Fruit fly (Drosophila melanogaster): Measurements from ENCODE around the gene Ocho.

The Ocho gene

DNA sequence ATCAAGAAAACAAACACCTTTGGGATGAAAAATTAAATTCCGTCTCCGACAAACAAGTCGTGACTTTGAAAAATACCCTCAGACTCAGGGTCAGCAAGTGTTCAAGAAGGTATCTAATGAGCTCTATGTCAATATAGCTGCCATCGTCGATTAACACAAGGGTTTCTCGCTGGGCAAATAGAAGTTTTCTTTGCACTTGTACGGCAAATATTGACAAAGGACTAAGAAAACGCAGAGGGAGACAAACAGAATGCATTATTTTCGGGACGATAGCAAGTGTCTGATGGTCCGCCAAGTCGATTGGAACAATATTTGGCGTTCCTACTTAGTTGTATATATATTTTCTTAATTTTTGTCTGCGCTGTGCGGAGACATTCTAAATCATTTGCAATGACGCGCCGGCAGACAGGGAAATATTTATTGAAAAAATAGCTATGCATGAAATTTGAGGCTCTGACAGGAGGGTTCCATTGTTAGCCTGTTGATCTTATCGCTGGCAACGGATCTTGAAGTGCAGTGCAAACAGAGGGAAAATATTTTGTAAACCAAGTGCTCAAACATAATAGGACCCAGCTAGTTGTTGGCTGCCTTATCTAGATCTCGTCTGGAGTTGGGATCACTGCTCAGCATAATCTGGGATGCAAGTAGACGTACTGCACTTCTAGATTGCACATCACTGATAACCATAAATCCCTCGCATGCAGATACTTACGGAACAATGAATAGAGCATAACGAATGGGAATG is 18.2 kb upstream of the Ocho start (continued):
- peak; percentile 53 for TF ChIP-seq CG8290 (GFP tag; optimal IDR thresholded peaks at IDR 0.05)
- peak in 1 of 2 experiments; percentile 80 for TF ChIP-seq CG8290 (tag; optimal IDR thresholded peaks at IDR 0.05)
- peak; percentile 24 for TF ChIP-seq unpg (GFP tag; optimal IDR thresholded peaks at IDR 0.05)
- TF ChIP-seq jing (GFP tag; optimal IDR thresholded peaks at IDR 0.05) = no peak
- peak; percentile 38 for TF ChIP-seq CG7556 (GFP tag; optimal IDR thresholded peaks at IDR 0.05)
- peak; percentile 50 for TF ChIP-seq CG6254 (GFP tag; optimal IDR thresholded peaks at IDR 0.05)
- peak; percentile 39 for TF ChIP-seq Lhr (GFP tag; optimal IDR thresholded peaks at IDR 0.05)
- peak; percentile 42; the same call in 2 of the 3 replicates for TF ChIP-seq CG17361 (GFP tag; IDR thresholded peaks at IDR 0.05)
- peak; percentile 27 for TF ChIP-seq Asciz (GFP tag; optimal IDR thresholded peaks at IDR 0.05)
- peak; percentile 65 for TF ChIP-seq pros (GFP tag; optimal IDR thresholded peaks at IDR 0.05)
- TF ChIP-seq CG14710 (tag; optimal IDR thresholded peaks at IDR 0.05) = peak; percentile 72
- TF ChIP-seq CG1233 (GFP tag; optimal IDR thresholded peaks at IDR 0.05) = peak; percentile 79
- TF ChIP-seq CG7271 (tag; optimal IDR thresholded peaks at IDR 0.05) = peak; percentile 92
- TF ChIP-seq Mes4 (GFP tag; optimal IDR thresholded peaks at IDR 0.05) = peak; percentile 6
- TF ChIP-seq CoRest (tag; optimal IDR thresholded peaks at IDR 0.05) = peak; percentile 13
- peak; percentile 39; the same call in 1 of the 2 replicates for TF ChIP-seq onecut (GFP tag; IDR thresholded peaks at IDR 0.05)
- peak; percentile 52 for TF ChIP-seq kni (GFP tag; optimal IDR thresholded peaks at IDR 0.05)
- peak; percentile 46 for TF ChIP-seq gem (tag; optimal IDR thresholded peaks at IDR 0.05)
- TF ChIP-seq CG31441 (GFP tag; IDR thresholded peaks at IDR 0.05) = peak; percentile 52
- peak; percentile 32 for TF ChIP-seq wek (GFP tag; optimal IDR thresholded peaks at IDR 0.05)
- TF ChIP-seq CG10462 (GFP tag; optimal IDR thresholded peaks at IDR 0.05) = peak; percentile 58
- TF ChIP-seq NC2α (GFP tag; optimal IDR thresholded peaks at IDR 0.05) = peak; percentile 14
- TF ChIP-seq CG9876 (GFP tag; optimal IDR thresholded peaks at IDR 0.05) = no peak
- peak; percentile 90 for TF ChIP-seq CG9727 (GFP tag; optimal IDR thresholded peaks at IDR 0.05)
- peak; percentile 7 for TF ChIP-seq CG12942 (GFP tag; optimal IDR thresholded peaks at IDR 0.05)
- peak; percentile 37 for TF ChIP-seq odd (GFP tag; optimal IDR thresholded peaks at IDR 0.05)
- peak; percentile 65 for TF ChIP-seq D (optimal IDR thresholded peaks at IDR 0.05)
- TF ChIP-seq D (GFP tag; optimal IDR thresholded peaks at IDR 0.05) = peak; percentile 47
- no peak for TF ChIP-seq sr (GFP tag; IDR thresholded peaks at IDR 0.05)
- TF ChIP-seq Trl (optimal IDR thresholded peaks at IDR 0.05) = no peak
- peak; percentile 6 for TF ChIP-seq Trl (GFP tag; optimal IDR thresholded peaks at IDR 0.05)
- TF ChIP-seq cas (GFP tag; IDR thresholded peaks at IDR 0.05) = no peak
- peak; percentile 39 for TF ChIP-seq CG1602 (GFP tag; optimal IDR thresholded peaks at IDR 0.05)
- peak; percentile 54 for TF ChIP-seq psq (GFP tag; optimal IDR thresholded peaks at IDR 0.05)
- TF ChIP-seq lola (GFP tag; optimal IDR thresholded peaks at IDR 0.05) = peak in 1 of 3 experiments; percentile 81
- TF ChIP-seq eyg (GFP tag; optimal IDR thresholded peaks at IDR 0.05) = no peak
- TF ChIP-seq CG3995 (GFP tag; optimal IDR thresholded peaks at IDR 0.05) = no peak
- peak in 1 of 2 experiments; percentile 20 for TF ChIP-seq dpn (GFP tag; optimal IDR thresholded peaks at IDR 0.05)
- TF ChIP-seq CG2712 (tag; optimal IDR thresholded peaks at IDR 0.05) = peak; percentile 61
- TF ChIP-seq nerfin-1 (tag; optimal IDR thresholded peaks at IDR 0.05) = no peak
- no peak for TF ChIP-seq Jarid2 (GFP tag; optimal IDR thresholded peaks at IDR 0.05)
- no peak for TF ChIP-seq CG17912 (GFP tag; optimal IDR thresholded peaks at IDR 0.05)
- TF ChIP-seq crp (GFP tag; optimal IDR thresholded peaks at IDR 0.05) = no peak
- peak; percentile 20 for TF ChIP-seq CG12219 (GFP tag; optimal IDR thresholded peaks at IDR 0.05)
- TF ChIP-seq CHES-1-like (GFP tag; optimal IDR thresholded peaks at IDR 0.05) = peak; percentile 18
- TF ChIP-seq CG4730 (GFP tag; IDR thresholded peaks at IDR 0.05) = no peak
- TF ChIP-seq seq (GFP tag; IDR thresholded peaks at IDR 0.05) = no peak
- TF ChIP-seq gsb-n (tag; optimal IDR thresholded peaks at IDR 0.05) = peak; percentile 36
- TF ChIP-seq Elba2 (GFP tag; optimal IDR thresholded peaks at IDR 0.05) = peak; percentile 8
- TF ChIP-seq Ets65A (GFP tag) = peak; percentile 48
